Worm (Caenorhabditis elegans) whole organism, L1 larva: ENCODE results near the gene F38B2.3.

Experiments used
- aly-2 ChIP-seq: fragments of 150-350 bp; optimal IDR thresholded peaks from 2 replicates; lab custom pipeline; 2014; ENCODE audit warnings: missing biosample characterization, missing genetic modification characterization
- fos-1 ChIP-seq: fragments of 150-350 bp; optimal IDR thresholded peaks from 2 replicates; lab custom pipeline; 2014; ENCODE audit warnings: missing biosample characterization, missing genetic modification characterization
- lsy-2 ChIP-seq, 2 experiments: fragments of 150-350 bp; optimal IDR thresholded peaks; 2 replicates each; lab custom pipeline; 2014; ENCODE audit warnings: missing biosample characterization in 2 of 2, missing genetic modification characterization in 2 of 2
- mdl-1 ChIP-seq, 2 experiments: fragments of 150-350 bp; optimal IDR thresholded peaks; 2 replicates each; lab custom pipeline; 2014 to 2017; ENCODE audit warnings: missing biosample characterization in 2 of 2, missing genetic modification characterization in 2 of 2, inconsistent platforms in 1 of 2
- nhr-11 ChIP-seq: fragments of 150-350 bp; optimal IDR thresholded peaks from 2 replicates; lab custom pipeline; 2014; ENCODE audit warnings: missing biosample characterization, missing genetic modification characterization
- nhr-12 ChIP-seq: sonication (generic microtip); optimal IDR thresholded peaks from 2 replicates; lab custom pipeline; 2017; ENCODE audit warnings: missing biosample characterization, missing genetic modification characterization
- nhr-77 ChIP-seq: fragments of 150-350 bp; optimal IDR thresholded peaks from 2 replicates; lab custom pipeline; 2014; ENCODE audit warnings: missing biosample characterization, missing genetic modification characterization
- nhr-85 ChIP-seq: sonication (generic microtip); peaks from one replicate; lab custom pipeline; 2016; ENCODE audit warnings: missing genetic modification characterization, inconsistent platforms, missing compliant biosample characterization
- rnt-1 ChIP-seq: sonication (generic microtip); optimal IDR thresholded peaks from 2 replicates; lab custom pipeline; 2016; ENCODE audit warnings: mild to moderate bottlenecking, missing genetic modification characterization, moderate library complexity, missing compliant biosample characterization
- unc-130 ChIP-seq: fragments of 150-350 bp; optimal IDR thresholded peaks from 2 replicates; lab custom pipeline; 2017; ENCODE audit warnings: missing biosample characterization, missing genetic modification characterization, inconsistent platforms

ce11 chrX:11290528-11290927 lies 4.4 kb upstream of the F38B2.3 start:
- TF ChIP-seq mdl-1 (tag; optimal IDR thresholded peaks at IDR 0.05; lab: Kevin White, UChicago) (no peak), fos-1 (tag; lab: Kevin White, UChicago) (no peak), aly-2 (tag; lab: Kevin White, UChicago) (no peak), nhr-11 (tag; lab: Kevin White, UChicago) (no peak), lsy-2 (tag; optimal IDR thresholded peaks at IDR 0.05; lab: Kevin White, UChicago) (no peak), nhr-12 (tag; lab: Kevin White, UChicago) (no peak), unc-130 (tag; lab: Kevin White, UChicago) (no peak), nhr-77 (no peak), rnt-1 (tag; lab: Kevin White, UChicago) (no peak), nhr-85 (tag; lab: Kevin White, UChicago) (no peak)
